Worm (Caenorhabditis elegans) whole organism, L2 larva: ENCODE data around the gene Y53F4B.20.

Experiments used
- nhr-237 ChIP-seq: fragments of 150-350 bp; optimal IDR thresholded peaks from 2 replicates; lab custom pipeline; 2014; ENCODE audit warnings: missing biosample characterization, missing genetic modification characterization
- skn-1 ChIP-seq: sonication (generic microtip); optimal IDR thresholded peaks from 2 replicates; lab custom pipeline; 2017; ENCODE audit warnings: missing biosample characterization, missing genetic modification characterization

- no peak for TF ChIP-seq nhr-237 (tag; lab: Kevin White, UChicago)
- no peak for TF ChIP-seq skn-1 (tag; lab: Kevin White, UChicago)
Observed at ce11 chrII:15071571-15071970, 12.7 kb upstream of the Y53F4B.20 start, which contains the start of gene Y53F4B.18.
